Fruit fly (Drosophila melanogaster): ENCODE measurements around the gene bru2.

Gene bru2

DNA sequence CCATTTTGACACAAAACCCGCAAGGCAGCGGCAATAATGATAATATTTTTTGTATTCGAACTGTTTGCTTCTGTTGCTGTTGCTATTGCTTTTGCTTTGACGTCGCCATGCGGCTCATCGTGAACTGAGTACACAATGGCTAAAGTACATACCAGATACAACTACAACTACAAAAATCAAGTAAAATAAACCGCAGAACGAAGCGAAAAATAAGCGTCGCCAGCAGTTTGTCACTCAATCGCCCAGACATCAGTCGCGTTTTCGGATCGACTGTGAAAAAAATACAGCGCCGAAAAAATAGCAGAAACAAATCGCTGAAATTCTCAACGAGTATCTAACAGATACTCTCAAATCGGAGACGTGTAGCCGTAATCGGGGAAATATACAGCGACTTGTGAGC, 25.6 kb downstream of the bru2 start (continued):
- no peak for TF ChIP-seq ato (GFP tag; IDR thresholded peaks at IDR 0.05; ENCODE audit: partially characterized antibody)
- TF ChIP-seq CG12155 (GFP tag; optimal IDR thresholded peaks at IDR 0.05): peak; percentile 2
- no peak for TF ChIP-seq otp (GFP tag; IDR thresholded peaks at IDR 0.05)
- no peak for TF ChIP-seq Tbp (GFP tag; optimal IDR thresholded peaks at IDR 0.05)
- TF ChIP-seq CG6254 (GFP tag; optimal IDR thresholded peaks at IDR 0.05): no peak
- TF ChIP-seq ERR (GFP tag; optimal IDR thresholded peaks at IDR 0.05): no peak
- peak; percentile 27 for TF ChIP-seq sug (tag; optimal IDR thresholded peaks at IDR 0.05)
- peak; percentile 15 for TF ChIP-seq CG13424 (tag; optimal IDR thresholded peaks at IDR 0.05)
- TF ChIP-seq gro (GFP tag; optimal IDR thresholded peaks at IDR 0.05): peak; percentile 33
- TF ChIP-seq Dp (GFP tag; optimal IDR thresholded peaks at IDR 0.05): no peak
- no peak for TF ChIP-seq CG10321 (GFP tag; IDR thresholded peaks at IDR 0.05)
- TF ChIP-seq Rx (GFP tag; IDR thresholded peaks at IDR 0.05): no peak
- no peak for TF ChIP-seq CG17328 (GFP tag; IDR thresholded peaks at IDR 0.05)
- no peak for TF ChIP-seq CG9437 (GFP tag; optimal IDR thresholded peaks at IDR 0.05)
- no peak for TF ChIP-seq CG8478 (optimal IDR thresholded peaks at IDR 0.05)
- no peak for TF ChIP-seq Bdp1 (GFP tag; optimal IDR thresholded peaks at IDR 0.05)
- no peak for TF ChIP-seq CG11723 (GFP tag; optimal IDR thresholded peaks at IDR 0.05)
- no peak for TF ChIP-seq hb (GFP tag; IDR thresholded peaks at IDR 0.05; ENCODE audit: partially characterized antibody)
- TF ChIP-seq jing (GFP tag; optimal IDR thresholded peaks at IDR 0.05): no peak
- no peak for TF ChIP-seq CG16815 (GFP tag; optimal IDR thresholded peaks at IDR 0.05)
- TF ChIP-seq gce (GFP tag; IDR thresholded peaks at IDR 0.05): no peak
- no peak for TF ChIP-seq Camta (GFP tag; optimal IDR thresholded peaks at IDR 0.05)
- TF ChIP-seq CG2889 (GFP tag; IDR thresholded peaks at IDR 0.05): no peak
- TF ChIP-seq slou (GFP tag; optimal IDR thresholded peaks at IDR 0.05): no peak
- no peak for TF ChIP-seq CG34376 (GFP tag; optimal IDR thresholded peaks at IDR 0.05)
- TF ChIP-seq Deaf1 (tag; optimal IDR thresholded peaks at IDR 0.05): peak; percentile 12
- peak; percentile 25; the same call in 1 of the 3 replicates for TF ChIP-seq CG11695 (GFP tag; IDR thresholded peaks at IDR 0.05)
- TF ChIP-seq usp (GFP tag; optimal IDR thresholded peaks at IDR 0.05): no peak
- TF ChIP-seq GATAe (GFP tag; conservative IDR thresholded peaks at IDR 0.05): no peak
- TF ChIP-seq Xrp1 (GFP tag; IDR thresholded peaks at IDR 0.05): peak; percentile 37; the same call in 1 of the 2 replicates
- no peak for TF ChIP-seq Sin3A (optimal IDR thresholded peaks at IDR 0.05)
- TF ChIP-seq vvl (GFP tag; IDR thresholded peaks at IDR 0.05): peak; percentile 27; the same call in 1 of the 2 replicates
- no peak for TF ChIP-seq CG3065 (GFP tag; optimal IDR thresholded peaks at IDR 0.05)
- TF ChIP-seq ro (GFP tag; IDR thresholded peaks at IDR 0.05): no peak
- TF ChIP-seq CG16779 (GFP tag; IDR thresholded peaks at IDR 0.05): no peak; the same call in 1 of the 2 replicates
- no peak for TF ChIP-seq CG8944 (GFP tag; optimal IDR thresholded peaks at IDR 0.05)
- no peak for TF ChIP-seq psq (GFP tag; optimal IDR thresholded peaks at IDR 0.05)
- no peak for TF ChIP-seq phol (tag; optimal IDR thresholded peaks at IDR 0.05)
- TF ChIP-seq Dfd (GFP tag; optimal IDR thresholded peaks at IDR 0.05): no peak
- peak; percentile 49 for TF ChIP-seq CG2678 (tag; optimal IDR thresholded peaks at IDR 0.05)
- no peak for TF ChIP-seq CG1647 (GFP tag; optimal IDR thresholded peaks at IDR 0.05)
- TF ChIP-seq oc (tag; optimal IDR thresholded peaks at IDR 0.05): no peak
- no peak for TF ChIP-seq CG9797 (GFP tag; optimal IDR thresholded peaks at IDR 0.05)
- TF ChIP-seq CG14050 (GFP tag; IDR thresholded peaks at IDR 0.05): no peak
- peak; percentile 44 for TF ChIP-seq Fer1 (GFP tag; optimal IDR thresholded peaks at IDR 0.05)
- TF ChIP-seq Hand (GFP tag; optimal IDR thresholded peaks at IDR 0.05): no peak
- TF ChIP-seq sna (GFP tag; IDR thresholded peaks at IDR 0.05; ENCODE audit: partially characterized antibody): no peak
- TF ChIP-seq CG16863 (GFP tag; optimal IDR thresholded peaks at IDR 0.05): no peak
- TF ChIP-seq CG6689 (GFP tag; IDR thresholded peaks at IDR 0.05): no peak
- TF ChIP-seq maf-S (GFP tag; optimal IDR thresholded peaks at IDR 0.05): peak; percentile 12
- TF ChIP-seq CG17829 (tag; optimal IDR thresholded peaks at IDR 0.05): no peak
- no peak for TF ChIP-seq toy (GFP tag; IDR thresholded peaks at IDR 0.05)
- TF ChIP-seq CG8924 (tag; optimal IDR thresholded peaks at IDR 0.05): no peak
- no peak for TF ChIP-seq YL-1 (GFP tag; optimal IDR thresholded peaks at IDR 0.05)

Measured in whole organism, embryonic.